Worm (Caenorhabditis elegans): ENCODE results near the gene zim-3.
A peak's percentile ranks its signal among the peaks of the same experiment; 100 is the strongest.

The zim-3 gene

DNA sequence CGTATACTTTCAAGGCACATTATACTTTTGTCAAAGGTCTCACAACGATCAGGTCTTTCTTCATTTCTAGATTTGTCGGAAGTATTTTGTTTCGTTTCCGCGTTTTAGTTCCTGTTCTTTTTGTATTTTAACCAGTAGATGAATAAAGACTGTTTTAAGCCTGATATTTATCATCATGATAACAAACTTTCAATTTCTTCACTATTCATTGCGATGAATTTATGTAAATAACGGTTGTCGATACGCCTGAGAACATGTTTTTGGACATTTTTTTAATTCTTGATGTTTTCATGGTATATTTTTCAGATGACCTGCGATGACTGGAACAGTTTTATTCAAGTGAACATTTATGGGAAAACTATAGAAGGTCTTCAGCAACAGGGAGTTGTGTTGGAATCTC, at the start of gene zim-3:
TSS of gene zim-3 (plus strand) at position 301 of the 400 bp plus-strand sequence.
- TF ChIP-seq madf-2 (tag; optimal IDR thresholded peaks at IDR 0.05) (no peak), elt-4 (tag; optimal IDR thresholded peaks at IDR 0.05) (no peak), ceh-2 (tag; optimal IDR thresholded peaks at IDR 0.05) (no peak), tbx-7 (tag; optimal IDR thresholded peaks at IDR 0.05) (no peak), unc-86 (tag; optimal IDR thresholded peaks at IDR 0.05) (no peak), pros-1 (tag; optimal IDR thresholded peaks at IDR 0.05) (no peak), ceh-18 (tag; optimal IDR thresholded peaks at IDR 0.05) (no peak), eyg-1 (tag; optimal IDR thresholded peaks at IDR 0.05) (no peak), ceh-22 (tag; optimal IDR thresholded peaks at IDR 0.05) (no peak), pha-4 (tag; optimal IDR thresholded peaks at IDR 0.05) (no peak), dmd-4 (tag; optimal IDR thresholded peaks at IDR 0.05; ENCODE audit: borderline replicate concordance) (no peak), C38D4.7 (GFP tag; optimal IDR thresholded peaks at IDR 0.05) (no peak), lim-6 (tag; optimal IDR thresholded peaks at IDR 0.05) (no peak), ceh-19 (GFP tag; optimal IDR thresholded peaks at IDR 0.05) (no peak), pqm-1 (tag; optimal IDR thresholded peaks at IDR 0.05) (no peak), ahr-1 (tag; optimal IDR thresholded peaks at IDR 0.05) (no peak)

DNA sequence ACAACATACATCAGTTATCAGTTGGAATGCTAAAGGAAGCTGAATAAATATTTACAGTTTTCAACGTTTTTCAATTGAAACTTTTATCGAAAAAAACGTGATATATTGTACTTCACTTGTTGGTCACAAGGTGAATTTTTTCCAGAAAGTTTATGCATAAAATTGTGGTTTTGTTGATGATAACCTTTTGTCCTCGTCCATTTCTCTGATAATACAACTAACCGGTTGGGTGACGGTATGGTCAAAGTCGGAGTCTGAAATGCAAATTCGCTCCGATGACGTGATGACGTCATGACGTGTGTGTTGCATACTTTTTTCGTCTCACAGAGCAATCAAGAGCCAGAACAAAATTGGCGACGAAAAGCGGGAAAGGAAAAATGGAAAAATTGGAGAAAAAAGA, 47.1 kb upstream of the zim-3 start:
- TF ChIP-seq ceh-48 (tag; optimal IDR thresholded peaks at IDR 0.05) = no peak
- TF ChIP-seq ceh-14 (tag; optimal IDR thresholded peaks at IDR 0.05) = no peak
- TF ChIP-seq ref-2 (tag; optimal IDR thresholded peaks at IDR 0.05) = no peak

DNA sequence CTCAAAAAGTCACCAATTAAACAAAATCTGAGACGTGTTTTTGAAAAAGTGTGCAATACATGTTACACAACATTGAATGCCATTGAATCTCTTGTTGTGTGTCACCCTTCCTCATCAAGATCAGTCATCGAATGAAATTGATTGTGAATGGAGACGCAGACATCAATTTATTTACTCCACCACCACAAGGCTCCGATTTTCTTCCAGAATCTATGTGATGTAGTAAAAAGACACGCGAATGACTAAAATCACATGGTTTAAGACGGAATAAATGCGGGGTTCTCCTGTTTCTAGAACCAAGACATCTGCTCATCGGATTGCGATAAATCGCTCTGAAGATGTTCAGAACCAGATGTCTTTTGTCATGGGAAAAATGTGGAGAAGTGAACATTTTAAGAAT, 45.8 kb upstream of the zim-3 start:
- no peak for TF ChIP-seq pros-1 (tag; optimal IDR thresholded peaks at IDR 0.05)
- peak; percentile 9 for TF ChIP-seq ceh-18 (tag; optimal IDR thresholded peaks at IDR 0.05)
- TF ChIP-seq ceh-45 (GFP tag; IDR thresholded peaks at IDR 0.05) = no peak
- TF ChIP-seq ttx-3 (tag; optimal IDR thresholded peaks at IDR 0.05) = no peak
- TF ChIP-seq rnt-1 (tag; optimal IDR thresholded peaks at IDR 0.05) = peak; percentile 25
- no peak for TF ChIP-seq ceh-31 (tag; optimal IDR thresholded peaks at IDR 0.05)
- peak; percentile 73 for TF ChIP-seq hlh-8 (tag; optimal IDR thresholded peaks at IDR 0.05)
- TF ChIP-seq unc-42 (tag; optimal IDR thresholded peaks at IDR 0.05) = no peak
- no peak for TF ChIP-seq pax-1 (tag; optimal IDR thresholded peaks at IDR 0.05)
- TF ChIP-seq dve-1 (tag; optimal IDR thresholded peaks at IDR 0.05) = no peak
- peak; percentile 32 for TF ChIP-seq hlh-30 (tag; optimal IDR thresholded peaks at IDR 0.05; ENCODE audit: insufficient read depth)
- no peak for TF ChIP-seq elt-4 (tag; optimal IDR thresholded peaks at IDR 0.05)
- no peak for TF ChIP-seq pha-2 (tag; optimal IDR thresholded peaks at IDR 0.05)
- no peak for TF ChIP-seq sox-2 (GFP tag; IDR thresholded peaks at IDR 0.05)
- TF ChIP-seq hlh-6 (tag; optimal IDR thresholded peaks at IDR 0.05) = no peak
- TF ChIP-seq unc-55 (GFP tag; optimal IDR thresholded peaks at IDR 0.05) = peak; percentile 52
- no peak for TF ChIP-seq ztf-16 (tag; optimal IDR thresholded peaks at IDR 0.05)
- TF ChIP-seq pag-3 (tag; optimal IDR thresholded peaks at IDR 0.05; ENCODE audit: borderline replicate concordance) = no peak
- no peak for TF ChIP-seq nhr-11 (tag; optimal IDR thresholded peaks at IDR 0.05)
- TF ChIP-seq pat-9 (tag; optimal IDR thresholded peaks at IDR 0.05) = no peak

DNA sequence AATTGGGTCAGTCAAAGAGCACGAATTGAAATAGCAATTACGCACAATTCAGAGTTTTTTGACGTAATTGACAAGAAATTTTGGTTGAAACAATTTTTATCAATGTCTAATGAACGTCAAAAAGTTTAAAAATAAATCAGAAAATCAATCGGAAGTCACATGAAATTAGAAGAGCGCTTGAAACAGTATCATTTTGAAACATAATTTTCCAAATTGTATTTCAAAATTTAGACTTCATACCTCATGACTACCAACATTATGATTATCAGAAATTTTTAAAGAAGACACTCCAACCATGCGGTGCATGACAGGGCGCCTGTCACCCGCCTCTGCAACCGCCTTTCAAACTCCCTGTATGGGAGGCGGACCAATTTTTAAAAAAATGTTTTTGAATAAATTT, 45.2 kb upstream of the zim-3 start:
- TF ChIP-seq nfya-1 (tag; optimal IDR thresholded peaks at IDR 0.05) (no peak), ets-4 (tag; optimal IDR thresholded peaks at IDR 0.05) (no peak), ceh-34 (tag; optimal IDR thresholded peaks at IDR 0.05) (no peak), T23F11.4 (GFP tag; optimal IDR thresholded peaks at IDR 0.05) (no peak), odd-2 (tag; optimal IDR thresholded peaks at IDR 0.05) (no peak), hlh-13 (GFP tag; optimal IDR thresholded peaks at IDR 0.05) (no peak), che-1 (tag; optimal IDR thresholded peaks at IDR 0.05) (no peak), mec-3 (tag; optimal IDR thresholded peaks at IDR 0.05; ENCODE audit: borderline replicate concordance) (no peak), ztf-16 (tag; optimal IDR thresholded peaks at IDR 0.05) (no peak), unc-3 (GFP tag; conservative IDR thresholded peaks at IDR 0.05) (no peak), unc-3 (tag; optimal IDR thresholded peaks at IDR 0.05) (no peak), ceh-24 (tag; optimal IDR thresholded peaks at IDR 0.05) (no peak), ama-1 (optimal IDR thresholded peaks at IDR 0.05) (no peak), ceh-45 (GFP tag; IDR thresholded peaks at IDR 0.05) (no peak), elt-4 (tag; optimal IDR thresholded peaks at IDR 0.05) (no peak), ceh-2 (tag; optimal IDR thresholded peaks at IDR 0.05) (no peak), ceh-19 (GFP tag; optimal IDR thresholded peaks at IDR 0.05) (no peak)
